Fruit fly (Drosophila melanogaster): ENCODE results near the gene CG4872.

DNA sequence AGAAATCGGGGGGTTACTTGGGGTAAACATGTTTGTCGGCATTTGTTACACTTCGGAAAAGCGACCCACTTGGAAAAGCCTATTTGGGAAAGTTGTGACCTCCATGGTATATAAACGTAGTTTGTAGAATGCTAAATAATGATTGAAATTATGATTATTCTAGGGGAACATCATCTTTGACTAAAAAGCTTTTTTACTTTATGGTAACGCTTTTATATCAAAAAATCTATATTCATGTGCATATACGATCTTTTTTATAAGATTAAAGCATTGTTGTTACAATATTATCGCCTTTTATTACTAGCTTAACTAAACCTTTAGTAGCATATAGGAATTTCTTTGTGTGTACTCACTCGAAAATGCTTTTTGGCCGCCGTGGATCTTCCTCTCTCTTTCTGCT, 46.9 kb upstream of the CG4872 start:
- no peak for TF ChIP-seq brk (GFP tag; optimal IDR thresholded peaks at IDR 0.05)
- TF ChIP-seq usp (GFP tag; optimal IDR thresholded peaks at IDR 0.05): no peak
